Fruit fly (Drosophila melanogaster): Measurements from ENCODE around the gene mRpL14.
A peak's percentile ranks its signal among the peaks of the same experiment; 100 is the strongest.

mRpL14 gene

DNA sequence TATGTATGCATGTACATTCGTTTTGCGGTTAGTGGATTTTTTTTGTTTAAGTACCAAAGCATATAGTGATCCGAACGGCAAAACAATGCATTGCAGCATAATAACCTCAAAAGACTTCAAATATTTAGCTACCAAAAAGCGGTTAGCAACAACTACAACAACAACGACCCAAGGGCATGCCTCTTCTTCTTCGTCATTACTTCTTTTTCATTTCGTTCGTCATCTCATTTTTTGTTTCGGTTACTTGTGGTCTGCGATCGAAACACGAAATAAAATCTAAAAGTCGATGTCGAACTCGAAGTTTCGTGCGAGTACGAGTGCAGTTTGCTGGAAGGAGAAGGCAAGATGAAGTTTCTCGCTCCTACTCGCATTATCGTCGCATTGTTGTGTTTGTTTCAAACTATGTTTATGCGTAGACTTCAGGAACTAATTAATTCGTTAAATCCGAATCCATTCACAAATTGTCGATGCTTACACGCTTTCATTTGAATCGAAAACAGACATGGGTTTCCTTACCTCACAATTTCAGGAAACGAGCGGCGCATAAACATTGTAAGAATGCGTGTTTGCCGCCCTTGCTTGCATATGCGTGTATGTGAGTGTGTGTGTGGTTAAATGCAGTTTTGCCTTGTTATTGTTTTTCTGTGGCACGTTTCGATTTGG lies 45.6 kb downstream of the mRpL14 start:
- TF ChIP-seq Dif (GFP tag; optimal IDR thresholded peaks at IDR 0.05; ENCODE audit: partially characterized antibody), result no peak
- TF ChIP-seq Rel (GFP tag; optimal IDR thresholded peaks at IDR 0.05), result peak; percentile 77
- TF ChIP-seq Rel (tag; optimal IDR thresholded peaks at IDR 0.05), result peak; percentile 50
- TF ChIP-seq psq (GFP tag; optimal IDR thresholded peaks at IDR 0.05), result peak; percentile 87
- TF ChIP-seq sv (GFP tag; optimal IDR thresholded peaks at IDR 0.05), result peak; percentile 69
- no peak for TF ChIP-seq Hr78 (GFP tag; optimal IDR thresholded peaks at IDR 0.05)
- peak; percentile 89 for TF ChIP-seq sage (GFP tag; optimal IDR thresholded peaks at IDR 0.05)
- peak; percentile 31 for TF ChIP-seq dsf (GFP tag; optimal IDR thresholded peaks at IDR 0.05; ENCODE audit: borderline replicate concordance)
- peak; percentile 91 for TF ChIP-seq ey (GFP tag; optimal IDR thresholded peaks at IDR 0.05)
- peak; percentile 94 for TF ChIP-seq h (GFP tag; optimal IDR thresholded peaks at IDR 0.05)
- TF ChIP-seq Myc (optimal IDR thresholded peaks at IDR 0.05), result no peak
- TF ChIP-seq br (GFP tag; optimal IDR thresholded peaks at IDR 0.05), result peak; percentile 92
- TF ChIP-seq Hr83 (GFP tag; optimal IDR thresholded peaks at IDR 0.05; ENCODE audit: poor library complexity, severe bottlenecking), result peak; percentile 77
- TF ChIP-seq OdsH (GFP tag; optimal IDR thresholded peaks at IDR 0.05), result peak; percentile 91
- no peak for TF ChIP-seq Abd-B (GFP tag; optimal IDR thresholded peaks at IDR 0.05)
- no peak for TF ChIP-seq Dfd (GFP tag; optimal IDR thresholded peaks at IDR 0.05)
- TF ChIP-seq dl (GFP tag; optimal IDR thresholded peaks at IDR 0.05; ENCODE audit: insufficient read depth in 1 of 2, partially characterized antibody in 2 of 2), result no peak
- peak; percentile 81 for TF ChIP-seq tai (GFP tag; optimal IDR thresholded peaks at IDR 0.05)
- TF ChIP-seq Sp1 (GFP tag; optimal IDR thresholded peaks at IDR 0.05), result peak; percentile 88
- peak; percentile 88 for TF ChIP-seq CG32264 (GFP tag; optimal IDR thresholded peaks at IDR 0.05)
- TF ChIP-seq pan (optimal IDR thresholded peaks at IDR 0.05), result no peak
- peak; percentile 72 for TF ChIP-seq Jra (GFP tag; optimal IDR thresholded peaks at IDR 0.05)
- TF ChIP-seq fru (GFP tag; optimal IDR thresholded peaks at IDR 0.05), result peak; percentile 94
- TF ChIP-seq GATAd (GFP tag; optimal IDR thresholded peaks at IDR 0.05), result peak; percentile 17
- peak; percentile 95 for TF ChIP-seq woc (GFP tag; optimal IDR thresholded peaks at IDR 0.05)
- no peak for TF ChIP-seq jim (GFP tag; optimal IDR thresholded peaks at IDR 0.05)
- TF ChIP-seq lola (GFP tag; optimal IDR thresholded peaks at IDR 0.05), result no peak
- TF ChIP-seq Vsx2 (GFP tag; optimal IDR thresholded peaks at IDR 0.05; ENCODE audit: partially characterized antibody), result no peak
- peak; percentile 93 for TF ChIP-seq rgr (GFP tag; optimal IDR thresholded peaks at IDR 0.05)
- TF ChIP-seq N (GFP tag; optimal IDR thresholded peaks at IDR 0.05), result no peak
- TF ChIP-seq foxo (GFP tag; optimal IDR thresholded peaks at IDR 0.05), result peak; percentile 5 to 93
- peak; percentile 91 for TF ChIP-seq HLH106 (tag; optimal IDR thresholded peaks at IDR 0.05)
- TF ChIP-seq usp (GFP tag; optimal IDR thresholded peaks at IDR 0.05), result no peak
- TF ChIP-seq brk (GFP tag; optimal IDR thresholded peaks at IDR 0.05), result peak; percentile 82
- TF ChIP-seq CG9705 (GFP tag; optimal IDR thresholded peaks at IDR 0.05), result peak; percentile 76
- peak; percentile 87 for TF ChIP-seq dmrt93B (GFP tag; optimal IDR thresholded peaks at IDR 0.05)
- TF ChIP-seq Mio (GFP tag; optimal IDR thresholded peaks at IDR 0.05), result no peak
- peak; percentile 90 for TF ChIP-seq Hnf4 (GFP tag; optimal IDR thresholded peaks at IDR 0.05)
- TF ChIP-seq CrebA (GFP tag; optimal IDR thresholded peaks at IDR 0.05; ENCODE audit: borderline replicate concordance), result no peak

dm6 chrX:2297428-2298200 lies 46.8 kb downstream of the mRpL14 start:
- TF ChIP-seq jim (GFP tag; optimal IDR thresholded peaks at IDR 0.05), result no peak
- no peak for TF ChIP-seq Myc (optimal IDR thresholded peaks at IDR 0.05)
- TF ChIP-seq GATAd (GFP tag; optimal IDR thresholded peaks at IDR 0.05), result no peak
- no peak for TF ChIP-seq Hr78 (GFP tag; optimal IDR thresholded peaks at IDR 0.05)
- TF ChIP-seq foxo (GFP tag; optimal IDR thresholded peaks at IDR 0.05), result peak; percentile 42 to 91
- peak; percentile 93 for TF ChIP-seq fru (GFP tag; optimal IDR thresholded peaks at IDR 0.05)
- no peak for TF ChIP-seq dl (GFP tag; optimal IDR thresholded peaks at IDR 0.05; ENCODE audit: insufficient read depth in 1 of 2, partially characterized antibody in 2 of 2)
- peak; percentile 69 for TF ChIP-seq tai (GFP tag; optimal IDR thresholded peaks at IDR 0.05)
- no peak for TF ChIP-seq Vsx2 (GFP tag; optimal IDR thresholded peaks at IDR 0.05; ENCODE audit: partially characterized antibody)
- peak; percentile 97 for TF ChIP-seq sv (GFP tag; optimal IDR thresholded peaks at IDR 0.05)
- peak; percentile 94 for TF ChIP-seq h (GFP tag; optimal IDR thresholded peaks at IDR 0.05)
- TF ChIP-seq pan (optimal IDR thresholded peaks at IDR 0.05), result no peak
- TF ChIP-seq Rel (GFP tag; optimal IDR thresholded peaks at IDR 0.05), result no peak
- peak; percentile 35 for TF ChIP-seq Rel (tag; optimal IDR thresholded peaks at IDR 0.05)
- TF ChIP-seq psq (GFP tag; optimal IDR thresholded peaks at IDR 0.05), result peak; percentile 71
- no peak for TF ChIP-seq Dfd (GFP tag; optimal IDR thresholded peaks at IDR 0.05)
- TF ChIP-seq brk (GFP tag; optimal IDR thresholded peaks at IDR 0.05), result no peak
- peak; percentile 91 for TF ChIP-seq br (GFP tag; optimal IDR thresholded peaks at IDR 0.05)
- no peak for TF ChIP-seq CG9705 (GFP tag; optimal IDR thresholded peaks at IDR 0.05)
- peak; percentile 76 for TF ChIP-seq dmrt93B (GFP tag; optimal IDR thresholded peaks at IDR 0.05)
- TF ChIP-seq rgr (GFP tag; optimal IDR thresholded peaks at IDR 0.05), result peak; percentile 89
- no peak for TF ChIP-seq Hr83 (GFP tag; optimal IDR thresholded peaks at IDR 0.05; ENCODE audit: poor library complexity, severe bottlenecking)
- TF ChIP-seq CG32264 (GFP tag; optimal IDR thresholded peaks at IDR 0.05), result peak; percentile 72
- no peak for TF ChIP-seq dsf (GFP tag; optimal IDR thresholded peaks at IDR 0.05; ENCODE audit: borderline replicate concordance)
- peak; percentile 57 for TF ChIP-seq sage (GFP tag; optimal IDR thresholded peaks at IDR 0.05)
- no peak for TF ChIP-seq usp (GFP tag; optimal IDR thresholded peaks at IDR 0.05)
- no peak for TF ChIP-seq CrebA (GFP tag; optimal IDR thresholded peaks at IDR 0.05; ENCODE audit: borderline replicate concordance)
- no peak for TF ChIP-seq Abd-B (GFP tag; optimal IDR thresholded peaks at IDR 0.05)
- no peak for TF ChIP-seq N (GFP tag; optimal IDR thresholded peaks at IDR 0.05)
- peak; percentile 37 for TF ChIP-seq woc (GFP tag; optimal IDR thresholded peaks at IDR 0.05)
- peak; percentile 62 for TF ChIP-seq Mio (GFP tag; optimal IDR thresholded peaks at IDR 0.05)
- TF ChIP-seq lola (GFP tag; optimal IDR thresholded peaks at IDR 0.05), result no peak
- TF ChIP-seq Jra (GFP tag; optimal IDR thresholded peaks at IDR 0.05), result peak; percentile 24
- peak; percentile 93 for TF ChIP-seq ey (GFP tag; optimal IDR thresholded peaks at IDR 0.05)
- TF ChIP-seq HLH106 (tag; optimal IDR thresholded peaks at IDR 0.05), result peak; percentile 84
- TF ChIP-seq Hnf4 (GFP tag; optimal IDR thresholded peaks at IDR 0.05), result peak; percentile 85
- TF ChIP-seq Sp1 (GFP tag; optimal IDR thresholded peaks at IDR 0.05), result peak; percentile 81
- TF ChIP-seq Dif (GFP tag; optimal IDR thresholded peaks at IDR 0.05; ENCODE audit: partially characterized antibody), result no peak
- TF ChIP-seq OdsH (GFP tag; optimal IDR thresholded peaks at IDR 0.05), result peak; percentile 81

Measured in whole organism, wandering third instar larva.